Fruit fly (Drosophila melanogaster) whole organism, embryonic: ENCODE data around the gene CG6607.

Experiments
- Aef1 ChIP-seq: fragments of 200-800 bp; sonication (Bioruptor generic); IDR thresholded peaks from 3 replicates; pipeline ENCODE4 v1.3.6; 2022; ENCODE audit warnings: missing biosample characterization, missing genetic modification characterization
- Antp ChIP-seq: fragments of 200-800 bp; sonication (Bioruptor generic); optimal IDR thresholded peaks from 3 replicates; lab custom pipeline; 2016; ENCODE audit warnings: missing biosample characterization, missing genetic modification characterization
- Atf3 ChIP-seq: fragments of 200-800 bp; sonication (Bioruptor generic); optimal IDR thresholded peaks from 3 replicates; lab custom pipeline; 2016; ENCODE audit warnings: missing biosample characterization, missing genetic modification characterization
- Atf6 ChIP-seq: fragments of 200-800 bp; sonication (Bioruptor generic); IDR thresholded peaks from 2 replicates; pipeline ENCODE4 v1.3.6; 2022; ENCODE audit warnings: missing biosample characterization, missing genetic modification characterization
- B-H2 ChIP-seq: fragments of 200-800 bp; sonication (Bioruptor generic); optimal IDR thresholded peaks from 2 replicates; lab custom pipeline; 2018; ENCODE audit warnings: missing biosample characterization, mild to moderate bottlenecking, missing genetic modification characterization
- Bteb2 ChIP-seq: fragments of 200-800 bp; sonication (Bioruptor generic); optimal IDR thresholded peaks from 2 replicates; lab custom pipeline; 2016; ENCODE audit warnings: missing biosample characterization, missing genetic modification characterization
- CG10274 ChIP-seq: fragments of 200-800 bp; sonication (Bioruptor generic); optimal IDR thresholded peaks from 3 replicates; lab custom pipeline; 2017; ENCODE audit warnings: missing biosample characterization, mild to moderate bottlenecking, missing genetic modification characterization
- CG11398 ChIP-seq: fragments of 200-800 bp; sonication (Bioruptor generic); optimal IDR thresholded peaks from 2 replicates; lab custom pipeline; 2016; ENCODE audit warnings: missing biosample characterization, missing genetic modification characterization
- CG1233 ChIP-seq: fragments of 200-800 bp; sonication (Bioruptor generic); optimal IDR thresholded peaks from 4 replicates; lab custom pipeline; 2018; ENCODE audit warnings: missing biosample characterization, mild to moderate bottlenecking, missing genetic modification characterization
- CG13894 ChIP-seq: fragments of 200-800 bp; sonication (Bioruptor generic); optimal IDR thresholded peaks from 3 replicates; lab custom pipeline; 2018; ENCODE audit warnings: missing biosample characterization, mild to moderate bottlenecking, missing genetic modification characterization, moderate library complexity
- CG15011 ChIP-seq: fragments of 200-800 bp; sonication (Bioruptor generic); optimal IDR thresholded peaks from 3 replicates; lab custom pipeline; 2018; ENCODE audit warnings: missing biosample characterization, mild to moderate bottlenecking, missing genetic modification characterization
- CG15479 ChIP-seq: fragments of 200-800 bp; sonication (Bioruptor generic); optimal IDR thresholded peaks from 3 replicates; lab custom pipeline; 2019; ENCODE audit warnings: missing biosample characterization, mild to moderate bottlenecking, missing genetic modification characterization, moderate library complexity
- CG1602 ChIP-seq: fragments of 200-800 bp; sonication (Bioruptor generic); optimal IDR thresholded peaks from 3 replicates; lab custom pipeline; 2016; ENCODE audit warnings: missing biosample characterization, missing genetic modification characterization
- CG16779 ChIP-seq: fragments of 200-800 bp; sonication (Bioruptor generic); IDR thresholded peaks from 2 replicates; pipeline ENCODE4 v1.3.6; 2022; ENCODE audit warnings: missing biosample characterization, missing genetic modification characterization
- CG17361 ChIP-seq: fragments of 200-800 bp; sonication (Bioruptor generic); IDR thresholded peaks from 3 replicates; pipeline ENCODE4 v1.3.6; 2022; ENCODE audit warnings: missing biosample characterization, missing genetic modification characterization
- CG2116 ChIP-seq: fragments of 200-800 bp; sonication (Bioruptor generic); optimal IDR thresholded peaks from 3 replicates; lab custom pipeline; 2018; ENCODE audit warnings: missing biosample characterization, mild to moderate bottlenecking, missing genetic modification characterization
- CG2120 ChIP-seq: fragments of 200-800 bp; sonication (Bioruptor generic); optimal IDR thresholded peaks from 3 replicates; lab custom pipeline; 2016; ENCODE audit warnings: missing biosample characterization, missing genetic modification characterization
- CG2875 ChIP-seq: fragments of 200-800 bp; sonication (Bioruptor generic); optimal IDR thresholded peaks from 2 replicates; lab custom pipeline; 2017; ENCODE audit warnings: missing biosample characterization, mild to moderate bottlenecking, missing genetic modification characterization, missing genetic modification reagents
- CG3407 ChIP-seq: fragments of 200-800 bp; sonication (Bioruptor generic); optimal IDR thresholded peaks from 2 replicates; lab custom pipeline; 2018; ENCODE audit warnings: missing biosample characterization, mild to moderate bottlenecking, missing genetic modification characterization
- CG34422 ChIP-seq: fragments of 200-800 bp; sonication (Bioruptor generic); IDR thresholded peaks from 3 replicates; pipeline ENCODE4 v1.3.6; 2022; ENCODE audit warnings: missing biosample characterization, missing genetic modification characterization
- CG3847 ChIP-seq: fragments of 200-800 bp; sonication (Bioruptor generic); IDR thresholded peaks from 2 replicates; pipeline ENCODE4 v1.3.6; 2022; ENCODE audit warnings: missing biosample characterization, missing genetic modification characterization
- CG4328 ChIP-seq: fragments of 200-800 bp; sonication (Bioruptor generic); optimal IDR thresholded peaks from 3 replicates; lab custom pipeline; 2017; ENCODE audit warnings: missing biosample characterization, missing genetic modification reagents, missing genetic modification characterization
- CG8478 ChIP-seq: fragments of >200 bp; optimal IDR thresholded peaks from 2 replicates; lab custom pipeline; 2018
- CG9727 ChIP-seq: fragments of 200-800 bp; sonication (Bioruptor generic); optimal IDR thresholded peaks from 3 replicates; lab custom pipeline; 2017; ENCODE audit warnings: missing biosample characterization, mild to moderate bottlenecking, missing genetic modification characterization
- CG9876 ChIP-seq: fragments of 200-800 bp; sonication (Bioruptor generic); optimal IDR thresholded peaks from 2 replicates; lab custom pipeline; 2016; ENCODE audit warnings: missing biosample characterization, missing genetic modification characterization
- CG9932 ChIP-seq: fragments of 200-800 bp; sonication (Bioruptor generic); IDR thresholded peaks from 2 replicates; pipeline ENCODE4 v1.3.6; 2022; ENCODE audit warnings: missing biosample characterization, missing genetic modification characterization
- Dek ChIP-seq: fragments of 200-800 bp; sonication (Bioruptor generic); optimal IDR thresholded peaks from 3 replicates; lab custom pipeline; 2019; ENCODE audit warnings: missing biosample characterization, mild to moderate bottlenecking, missing genetic modification characterization, moderate library complexity
- Dip2 ChIP-seq: fragments of 200-800 bp; sonication (Bioruptor generic); IDR thresholded peaks from 2 replicates; pipeline ENCODE4 v1.3.6; 2022; ENCODE audit warnings: missing biosample characterization, missing genetic modification characterization
- E2f1 ChIP-seq: fragments of 200-800 bp; sonication (Bioruptor generic); IDR thresholded peaks from 2 replicates; pipeline ENCODE4 v1.3.6; 2022; ENCODE audit warnings: missing biosample characterization, missing genetic modification characterization
- H2.0 ChIP-seq: fragments of 200-800 bp; sonication (Bioruptor generic); IDR thresholded peaks from 2 replicates; pipeline ENCODE4 v1.3.6; 2022; ENCODE audit warnings: missing biosample characterization, missing genetic modification characterization
- Hmr ChIP-seq: fragments of 200-800 bp; sonication (Bioruptor generic); optimal IDR thresholded peaks from 3 replicates; lab custom pipeline; 2017; ENCODE audit warnings: mild to moderate bottlenecking, missing biosample characterization, missing genetic modification reagents, missing genetic modification characterization
- NC2β ChIP-seq: fragments of 200-800 bp; sonication (Bioruptor generic); optimal IDR thresholded peaks from 2 replicates; lab custom pipeline; 2016; ENCODE audit warnings: missing biosample characterization, missing genetic modification characterization
- Nf-YC ChIP-seq: fragments of 200-800 bp; optimal IDR thresholded peaks from 3 replicates; lab custom pipeline; 2019; ENCODE audit warnings: missing biosample characterization, mild to moderate bottlenecking, missing genetic modification characterization, moderate library complexity
- Spps ChIP-seq: fragments of 200-800 bp; sonication (Bioruptor generic); optimal IDR thresholded peaks from 2 replicates; lab custom pipeline; 2018; ENCODE audit warnings: missing biosample characterization, mild to moderate bottlenecking, missing genetic modification characterization
- az2 ChIP-seq: fragments of 200-800 bp; sonication (Bioruptor generic); optimal IDR thresholded peaks from 3 replicates; lab custom pipeline; 2016; ENCODE audit warnings: missing biosample characterization, missing genetic modification characterization
- bbx ChIP-seq: fragments of 200-800 bp; sonication (Bioruptor generic); IDR thresholded peaks from 2 replicates; pipeline ENCODE4 v1.3.6; 2022; ENCODE audit warnings: missing biosample characterization, missing genetic modification characterization; ENCODE audit not compliant: partially characterized antibody
- exex ChIP-seq: fragments of 200-800 bp; sonication (Bioruptor generic); optimal IDR thresholded peaks from 4 replicates; lab custom pipeline; 2018; ENCODE audit warnings: missing biosample characterization, mild to moderate bottlenecking, missing genetic modification characterization, moderate library complexity
- gt ChIP-seq: fragments of 200-800 bp; sonication (Bioruptor generic); IDR thresholded peaks from 2 replicates; pipeline ENCODE4 v1.3.6; 2022; ENCODE audit warnings: missing biosample characterization, missing genetic modification characterization
- ind ChIP-seq: fragments of 200-800 bp; sonication (Bioruptor generic); optimal IDR thresholded peaks from 3 replicates; lab custom pipeline; 2016; ENCODE audit warnings: missing biosample characterization, missing genetic modification characterization
- lab ChIP-seq: fragments of 200-800 bp; sonication (Bioruptor generic); optimal IDR thresholded peaks from 3 replicates; lab custom pipeline; 2017; ENCODE audit warnings: missing biosample characterization, missing genetic modification characterization, mild to moderate bottlenecking, moderate library complexity, missing genetic modification reagents
- mam ChIP-seq: fragments of 200-800 bp; sonication (Bioruptor generic); optimal IDR thresholded peaks from 3 replicates; lab custom pipeline; 2016; ENCODE audit warnings: missing biosample characterization, missing genetic modification characterization
- nmo ChIP-seq: fragments of 200-800 bp; sonication (Bioruptor generic); optimal IDR thresholded peaks from 2 replicates; lab custom pipeline; 2018; ENCODE audit warnings: missing biosample characterization, mild to moderate bottlenecking, missing genetic modification characterization, moderate library complexity
- pzg ChIP-seq: fragments of 200-800 bp; sonication (Bioruptor generic); optimal IDR thresholded peaks from 3 replicates; lab custom pipeline; 2018; ENCODE audit warnings: missing biosample characterization, mild to moderate bottlenecking, missing genetic modification characterization, moderate library complexity
- sim ChIP-seq: fragments of 200-800 bp; sonication (Bioruptor generic); IDR thresholded peaks from 2 replicates; pipeline ENCODE4 v1.3.6; 2022; ENCODE audit warnings: missing biosample characterization, missing genetic modification characterization
- slou ChIP-seq: fragments of 200-800 bp; sonication (Bioruptor generic); optimal IDR thresholded peaks from 3 replicates; lab custom pipeline; 2016; ENCODE audit warnings: missing biosample characterization, missing genetic modification characterization
- slp2 ChIP-seq: fragments of 200-800 bp; sonication (Bioruptor generic); optimal IDR thresholded peaks from 2 replicates; lab custom pipeline; 2016; ENCODE audit warnings: missing biosample characterization, missing genetic modification characterization
- tin ChIP-seq: fragments of 200-800 bp; sonication (Bioruptor generic); optimal IDR thresholded peaks from 3 replicates; lab custom pipeline; 2016; ENCODE audit warnings: missing biosample characterization, missing genetic modification characterization
- trh ChIP-seq: fragments of 200-800 bp; sonication (Bioruptor generic); optimal IDR thresholded peaks from 2 replicates; lab custom pipeline; 2016; ENCODE audit warnings: missing biosample characterization, missing genetic modification characterization
- unc-4 ChIP-seq: fragments of 200-800 bp; sonication (Bioruptor generic); IDR thresholded peaks from 2 replicates; pipeline ENCODE4 v1.3.6; 2022; ENCODE audit warnings: missing biosample characterization, missing genetic modification characterization; ENCODE audit not compliant: partially characterized antibody
- vfl ChIP-seq: fragments of 200-800 bp; sonication (Bioruptor generic); optimal IDR thresholded peaks from 2 replicates; lab custom pipeline; 2016; ENCODE audit warnings: missing biosample characterization, missing genetic modification characterization
- zf30C ChIP-seq: fragments of 200-800 bp; sonication (Bioruptor generic); optimal IDR thresholded peaks from 3 replicates; lab custom pipeline; 2018; ENCODE audit warnings: missing biosample characterization, mild to moderate bottlenecking, missing genetic modification characterization

The CG6607 gene

dm6 chr3R:24543033-24543675, 15.3 kb downstream of the CG6607 start (continued):
- TF ChIP-seq H2.0 (GFP tag; lab: Robert Waterston, UW): peak; percentile 96
- TF ChIP-seq CG2116 (GFP tag; lab: Kevin White, UChicago): peak; percentile 57
- peak; percentile 93 for TF ChIP-seq Hmr
- peak; percentile 31 for TF ChIP-seq Spps
- peak; percentile 77 for TF ChIP-seq Atf3 (GFP tag; lab: Kevin White, UChicago)
- peak; percentile 89 for TF ChIP-seq CG1233 (GFP tag; lab: Kevin White, UChicago)
- peak; percentile 64 for TF ChIP-seq slp2 (GFP tag; lab: Kevin White, UChicago)
- no peak; the same call in 1 of the 3 replicates for TF ChIP-seq CG17361 (GFP tag; lab: Robert Waterston, UW)
- TF ChIP-seq ind (GFP tag; lab: Kevin White, UChicago): peak; percentile 86
- peak; percentile 94 for TF ChIP-seq E2f1
- peak; percentile 93 for TF ChIP-seq Bteb2
- peak; percentile 98 for TF ChIP-seq Atf6 (GFP tag; lab: Robert Waterston, UW)
- peak; percentile 88 for TF ChIP-seq CG9727 (GFP tag; lab: Kevin White, UChicago)
- TF ChIP-seq CG3847 (GFP tag; lab: Robert Waterston, UW): peak; percentile 96
- TF ChIP-seq CG13894 (tag; lab: Kevin White, UChicago): peak; percentile 90
- TF ChIP-seq Dek (tag; lab: Kevin White, UChicago): peak; percentile 93
- TF ChIP-seq bbx (GFP tag; lab: Robert Waterston, UW): no peak
- TF ChIP-seq CG16779 (GFP tag; lab: Robert Waterston, UW): peak; percentile 95
- peak; percentile 90 for TF ChIP-seq CG15011 (GFP tag; lab: Kevin White, UChicago)
- peak; percentile 85 for TF ChIP-seq Nf-YC (tag; lab: Kevin White, UChicago)
- TF ChIP-seq lab (GFP tag; lab: Kevin White, UChicago): peak; percentile 94
- peak; percentile 34 for TF ChIP-seq CG9876 (GFP tag; lab: Kevin White, UChicago)
- peak; percentile 93 for TF ChIP-seq az2 (GFP tag; lab: Kevin White, UChicago)
- peak; percentile 86 for TF ChIP-seq exex (tag; lab: Kevin White, UChicago)
- peak; percentile 74 for TF ChIP-seq CG2875 (GFP tag; lab: Kevin White, UChicago)
- peak; percentile 75 for TF ChIP-seq CG11398 (GFP tag; lab: Kevin White, UChicago)
- TF ChIP-seq CG34422 (GFP tag; lab: Robert Waterston, UW): peak; percentile 97
- peak; percentile 97 for TF ChIP-seq CG9932 (GFP tag; lab: Robert Waterston, UW)
- TF ChIP-seq unc-4 (GFP tag; lab: Robert Waterston, UW): no peak
- TF ChIP-seq mam: peak; percentile 94
- peak; percentile 66 for TF ChIP-seq Antp
- TF ChIP-seq pzg (GFP tag; lab: Kevin White, UChicago): peak; percentile 4
- TF ChIP-seq sim (GFP tag; lab: Robert Waterston, UW): peak; percentile 53; the same call in 1 of the 2 replicates
- peak; percentile 3 for TF ChIP-seq zf30C (GFP tag; lab: Kevin White, UChicago)
- TF ChIP-seq nmo (GFP tag; lab: Kevin White, UChicago): peak; percentile 92
- peak; percentile 95 for TF ChIP-seq Aef1
- peak; percentile 73 for TF ChIP-seq CG10274 (GFP tag; lab: Kevin White, UChicago)
- TF ChIP-seq CG4328 (GFP tag; lab: Kevin White, UChicago): peak; percentile 79
- peak; percentile 69 for TF ChIP-seq CG3407 (GFP tag; lab: Kevin White, UChicago)
- peak; percentile 88 for TF ChIP-seq vfl
- no peak for TF ChIP-seq Dip2 (GFP tag; lab: Robert Waterston, UW)
- peak; percentile 98 for TF ChIP-seq B-H2 (GFP tag; lab: Kevin White, UChicago)
- no peak for TF ChIP-seq CG8478 (lab: Kevin White, UChicago)
- peak; percentile 98 for TF ChIP-seq CG2120 (GFP tag; lab: Kevin White, UChicago)
- TF ChIP-seq tin (GFP tag; lab: Kevin White, UChicago): peak; percentile 94
- TF ChIP-seq CG15479 (GFP tag; lab: Kevin White, UChicago): no peak
- peak; percentile 79 for TF ChIP-seq trh (GFP tag; lab: Kevin White, UChicago)
- TF ChIP-seq NC2β (GFP tag; lab: Kevin White, UChicago): peak; percentile 83
- TF ChIP-seq slou (GFP tag; lab: Kevin White, UChicago): peak; percentile 51
- peak; percentile 72 for TF ChIP-seq gt (GFP tag; lab: Robert Waterston, UW)
- peak; percentile 88 for TF ChIP-seq CG1602 (GFP tag; lab: Kevin White, UChicago)
